Fruit fly (Drosophila melanogaster): ENCODE measurements around the gene CG14377.
A peak's percentile ranks its signal among the peaks of the same experiment; 100 is the strongest.

The CG14377 gene

DNA sequence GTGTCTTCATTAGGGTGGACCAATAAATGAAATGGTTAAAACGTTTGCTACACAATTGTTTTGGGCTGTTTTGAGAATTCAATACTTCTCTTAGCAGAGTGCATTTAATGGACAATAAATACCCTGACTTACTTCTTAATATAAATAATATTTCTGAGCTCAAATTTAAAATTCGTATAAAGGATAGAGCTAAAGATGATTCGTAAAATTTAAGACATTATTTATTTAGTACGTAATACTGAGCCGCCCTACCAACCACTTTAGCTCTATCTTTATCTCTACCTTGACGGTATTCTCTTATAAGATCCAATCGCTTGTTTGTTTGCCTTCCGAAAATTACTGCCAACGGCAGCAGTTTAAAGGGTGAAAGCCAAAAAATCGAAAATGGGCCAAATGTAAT is 36.0 kb downstream of the CG14377 start (continued):
- TF ChIP-seq CG3281 (GFP tag; optimal IDR thresholded peaks at IDR 0.05) (peak; percentile 76), phol (tag; optimal IDR thresholded peaks at IDR 0.05) (peak; percentile 77), ato (GFP tag; IDR thresholded peaks at IDR 0.05; ENCODE audit: partially characterized antibody) (no peak), CG14441 (GFP tag; IDR thresholded peaks at IDR 0.05) (peak; percentile 83), so (GFP tag; IDR thresholded peaks at IDR 0.05) (peak; percentile 89), Hr39 (optimal IDR thresholded peaks at IDR 0.05) (no peak), CG8765 (GFP tag; IDR thresholded peaks at IDR 0.05) (no peak), Neu2 (GFP tag; optimal IDR thresholded peaks at IDR 0.05; ENCODE audit: borderline replicate concordance) (no peak), CG18262 (tag; optimal IDR thresholded peaks at IDR 0.05) (peak; percentile 81), her (GFP tag; optimal IDR thresholded peaks at IDR 0.05) (peak; percentile 5), CG11504 (tag; optimal IDR thresholded peaks at IDR 0.05) (peak; percentile 84), CG30431 (GFP tag; optimal IDR thresholded peaks at IDR 0.05) (peak; percentile 62), TFAM (GFP tag; optimal IDR thresholded peaks at IDR 0.05) (no peak), CG3065 (GFP tag; optimal IDR thresholded peaks at IDR 0.05) (peak; percentile 33), CG3163 (GFP tag; optimal IDR thresholded peaks at IDR 0.05) (peak; percentile 11), CG14667 (GFP tag; IDR thresholded peaks at IDR 0.05) (no peak), Ada2b (GFP tag; IDR thresholded peaks at IDR 0.05) (peak; percentile 61), sima (GFP tag; optimal IDR thresholded peaks at IDR 0.05) (no peak), ewg (GFP tag; optimal IDR thresholded peaks at IDR 0.05) (peak; percentile 74), YL-1 (GFP tag; optimal IDR thresholded peaks at IDR 0.05) (peak; percentile 46), NC2α (GFP tag; optimal IDR thresholded peaks at IDR 0.05) (no peak), grau (tag; optimal IDR thresholded peaks at IDR 0.05) (peak; percentile 91), cas (GFP tag; IDR thresholded peaks at IDR 0.05) (peak; percentile 37; the same call in 1 of the 2 replicates), al (GFP tag; IDR thresholded peaks at IDR 0.05) (peak; percentile 55), CG11723 (GFP tag; optimal IDR thresholded peaks at IDR 0.05) (peak; percentile 78), CG13296 (GFP tag; optimal IDR thresholded peaks at IDR 0.05) (peak; percentile 88), salm (tag; optimal IDR thresholded peaks at IDR 0.05) (peak; percentile 81), CG33557 (GFP tag; optimal IDR thresholded peaks at IDR 0.05) (peak; percentile 91), Dll (GFP tag; IDR thresholded peaks at IDR 0.05; ENCODE audit: partially characterized antibody) (no peak), Six4 (GFP tag; optimal IDR thresholded peaks at IDR 0.05) (peak; percentile 42), Lpt (GFP tag; optimal IDR thresholded peaks at IDR 0.05) (no peak), CG12104 (GFP tag; optimal IDR thresholded peaks at IDR 0.05) (peak; percentile 58), GATAe (GFP tag; conservative IDR thresholded peaks at IDR 0.05) (no peak), dimm (GFP tag; IDR thresholded peaks at IDR 0.05) (peak; percentile 64), CG10209 (GFP tag; optimal IDR thresholded peaks at IDR 0.05) (peak; percentile 84), Myb (GFP tag; optimal IDR thresholded peaks at IDR 0.05) (peak; percentile 2), luna (GFP tag; optimal IDR thresholded peaks at IDR 0.05) (peak; percentile 47), amos (GFP tag; IDR thresholded peaks at IDR 0.05; ENCODE audit: partially characterized antibody) (no peak), ftz-f1 (GFP tag; optimal IDR thresholded peaks at IDR 0.05) (no peak), CG7928 (GFP tag; optimal IDR thresholded peaks at IDR 0.05) (no peak), Gug (GFP tag; IDR thresholded peaks at IDR 0.05) (no peak), CG15514 (GFP tag; optimal IDR thresholded peaks at IDR 0.05) (peak; percentile 49), zen (tag; optimal IDR thresholded peaks at IDR 0.05) (peak; percentile 40), tio (GFP tag; optimal IDR thresholded peaks at IDR 0.05) (peak; percentile 85), jing (GFP tag; optimal IDR thresholded peaks at IDR 0.05) (peak; percentile 71), CG8290 (GFP tag; optimal IDR thresholded peaks at IDR 0.05) (peak; percentile 41), CG8290 (tag; optimal IDR thresholded peaks at IDR 0.05) (peak in 1 of 2 experiments; percentile 72), CG42726 (GFP tag; IDR thresholded peaks at IDR 0.05; ENCODE audit: partially characterized antibody) (no peak), btn (GFP tag; optimal IDR thresholded peaks at IDR 0.05) (no peak), sc (optimal IDR thresholded peaks at IDR 0.05) (no peak), sc (GFP tag; optimal IDR thresholded peaks at IDR 0.05) (peak; percentile 64), CG16863 (GFP tag; optimal IDR thresholded peaks at IDR 0.05) (peak; percentile 47)
